Worm (Caenorhabditis elegans): ENCODE measurements around the gene spv-1.

- TF ChIP-seq ets-4 (GFP tag; optimal IDR thresholded peaks at IDR 0.05) (no peak), lin-35 (GFP tag; optimal IDR thresholded peaks at IDR 0.05) (no peak), ztf-22 (GFP tag; optimal IDR thresholded peaks at IDR 0.05) (no peak), ceh-100 (GFP tag; IDR thresholded peaks at IDR 0.05) (no peak), ama-1 (optimal IDR thresholded peaks at IDR 0.05) (no peak), ama-1 (GFP tag; optimal IDR thresholded peaks at IDR 0.05) (no peak), B0019.2 (GFP tag; conservative IDR thresholded peaks at IDR 0.05) (no peak), pha-4 (tag; optimal IDR thresholded peaks at IDR 0.05) (no peak), unc-62 (GFP tag; optimal IDR thresholded peaks at IDR 0.05) (no peak), repo-1 (tag; optimal IDR thresholded peaks at IDR 0.05) (no peak), ekl-4 (GFP tag; IDR thresholded peaks at IDR 0.05) (no peak), let-526 (GFP tag; IDR thresholded peaks at IDR 0.05) (no peak), xnd-1 (tag; optimal IDR thresholded peaks at IDR 0.05) (no peak)
These were observed 8.3 kb downstream of the spv-1 start for ce11 chrII:7920178-7920577.
